Fruit fly (Drosophila melanogaster) whole organism, pupa: ENCODE data around the gene Hsc70-2.
A peak's percentile ranks its signal among the peaks of the same experiment; 100 is the strongest.

ENCODE experiments used
- CG10348 ChIP-seq: fragments of 200-800 bp; sonication (Bioruptor generic); IDR thresholded peaks from 2 replicates; pipeline ENCODE4 v1.3.6; 2022; ENCODE audit warnings: missing biosample characterization, missing genetic modification characterization
- CG17806 ChIP-seq: fragments of 200-800 bp; sonication (Bioruptor generic); optimal IDR thresholded peaks from 2 replicates; lab custom pipeline; 2018; ENCODE audit warnings: missing biosample characterization, mild to moderate bottlenecking, missing genetic modification characterization, moderate library complexity
- CG4496 ChIP-seq: fragments of 200-800 bp; sonication (Bioruptor generic); IDR thresholded peaks from 3 replicates; pipeline ENCODE4 v1.3.6; 2022; ENCODE audit warnings: missing biosample characterization, missing genetic modification characterization
- CG9948 ChIP-seq: fragments of 200-800 bp; sonication (Bioruptor generic); optimal IDR thresholded peaks from 2 replicates; lab custom pipeline; 2018; ENCODE audit warnings: missing biosample characterization, mild to moderate bottlenecking, missing genetic modification characterization, moderate library complexity
- EcR ChIP-seq: fragments of 200-800 bp; sonication (Bioruptor generic); optimal IDR thresholded peaks from 3 replicates; lab custom pipeline; 2019; ENCODE audit warnings: missing biosample characterization, missing genetic modification characterization, mild to moderate bottlenecking, moderate library complexity, missing genetic modification reagents

dm6 chr3R:13012351-13012750 is 32.2 kb upstream of the Hsc70-2 start:
- TF ChIP-seq EcR (GFP tag; lab: Kevin White, UChicago): peak; percentile 72
- TF ChIP-seq CG4496: peak; percentile 91
- peak; percentile 47 for TF ChIP-seq CG9948 (tag; lab: Kevin White, UChicago)
- TF ChIP-seq CG17806 (tag; lab: Kevin White, UChicago): peak; percentile 56
- peak; percentile 48; the same call in 1 of the 2 replicates for TF ChIP-seq CG10348
